Fruit fly (Drosophila melanogaster): ENCODE measurements around the gene RnrL.

The RnrL gene

DNA sequence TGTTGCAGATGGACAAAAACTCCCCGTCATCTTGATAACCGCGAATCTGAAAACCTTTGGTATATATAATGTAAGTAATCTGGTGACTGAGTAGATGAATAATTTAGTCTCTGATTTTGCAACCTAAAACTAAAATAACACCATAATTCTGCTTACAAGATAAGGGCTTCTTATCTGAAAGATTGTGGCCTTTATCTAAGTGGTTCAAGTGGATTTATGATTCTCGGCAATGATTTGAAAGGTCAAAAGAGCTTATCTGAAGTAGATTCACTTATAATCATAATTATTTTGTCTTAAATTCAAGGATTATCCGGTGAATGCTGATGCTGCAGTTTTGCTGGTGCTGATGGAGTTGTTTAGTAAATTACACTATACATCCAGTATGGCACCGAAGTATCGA lies 11.9 kb downstream of the RnrL start (continued):
- TF ChIP-seq CG2875 (GFP tag; optimal IDR thresholded peaks at IDR 0.05), result no peak
- no peak for TF ChIP-seq Taf1 (GFP tag; IDR thresholded peaks at IDR 0.05)
- TF ChIP-seq klu (GFP tag; IDR thresholded peaks at IDR 0.05), result no peak
- TF ChIP-seq CG12155 (GFP tag; optimal IDR thresholded peaks at IDR 0.05), result no peak
- TF ChIP-seq caup (GFP tag; optimal IDR thresholded peaks at IDR 0.05; ENCODE audit: severe bottlenecking), result no peak
- no peak for TF ChIP-seq salm (tag; optimal IDR thresholded peaks at IDR 0.05)
- TF ChIP-seq cg (GFP tag; optimal IDR thresholded peaks at IDR 0.05), result no peak
- TF ChIP-seq aop (GFP tag; IDR thresholded peaks at IDR 0.05), result no peak
- no peak for TF ChIP-seq CG6272 (GFP tag; IDR thresholded peaks at IDR 0.05)
- TF ChIP-seq Hr78 (GFP tag; optimal IDR thresholded peaks at IDR 0.05), result peak in 1 of 2 experiments; percentile 55
- no peak for TF ChIP-seq HLHmδ (GFP tag; optimal IDR thresholded peaks at IDR 0.05)
- TF ChIP-seq Chrac-16 (GFP tag; optimal IDR thresholded peaks at IDR 0.05), result no peak
- TF ChIP-seq grn (GFP tag; optimal IDR thresholded peaks at IDR 0.05), result peak; percentile 45
- TF ChIP-seq Med (GFP tag), result peak; percentile 6
- TF ChIP-seq NK7.1 (GFP tag; optimal IDR thresholded peaks at IDR 0.05), result no peak
- TF ChIP-seq CG10959 (GFP tag; IDR thresholded peaks at IDR 0.05), result no peak
- TF ChIP-seq ham (GFP tag; IDR thresholded peaks at IDR 0.05), result no peak
- peak; percentile 83 for TF ChIP-seq exex (tag; optimal IDR thresholded peaks at IDR 0.05)
- TF ChIP-seq Ptx1 (GFP tag; IDR thresholded peaks at IDR 0.05), result no peak
- TF ChIP-seq nerfin-2 (GFP tag; IDR thresholded peaks at IDR 0.05; ENCODE audit: partially characterized antibody), result no peak
- no peak for TF ChIP-seq CG15696 (tag; optimal IDR thresholded peaks at IDR 0.05)
- no peak for TF ChIP-seq CG11456 (GFP tag; IDR thresholded peaks at IDR 0.05)
- TF ChIP-seq trem (tag; optimal IDR thresholded peaks at IDR 0.05), result no peak
- TF ChIP-seq pros (GFP tag; optimal IDR thresholded peaks at IDR 0.05), result no peak

DNA sequence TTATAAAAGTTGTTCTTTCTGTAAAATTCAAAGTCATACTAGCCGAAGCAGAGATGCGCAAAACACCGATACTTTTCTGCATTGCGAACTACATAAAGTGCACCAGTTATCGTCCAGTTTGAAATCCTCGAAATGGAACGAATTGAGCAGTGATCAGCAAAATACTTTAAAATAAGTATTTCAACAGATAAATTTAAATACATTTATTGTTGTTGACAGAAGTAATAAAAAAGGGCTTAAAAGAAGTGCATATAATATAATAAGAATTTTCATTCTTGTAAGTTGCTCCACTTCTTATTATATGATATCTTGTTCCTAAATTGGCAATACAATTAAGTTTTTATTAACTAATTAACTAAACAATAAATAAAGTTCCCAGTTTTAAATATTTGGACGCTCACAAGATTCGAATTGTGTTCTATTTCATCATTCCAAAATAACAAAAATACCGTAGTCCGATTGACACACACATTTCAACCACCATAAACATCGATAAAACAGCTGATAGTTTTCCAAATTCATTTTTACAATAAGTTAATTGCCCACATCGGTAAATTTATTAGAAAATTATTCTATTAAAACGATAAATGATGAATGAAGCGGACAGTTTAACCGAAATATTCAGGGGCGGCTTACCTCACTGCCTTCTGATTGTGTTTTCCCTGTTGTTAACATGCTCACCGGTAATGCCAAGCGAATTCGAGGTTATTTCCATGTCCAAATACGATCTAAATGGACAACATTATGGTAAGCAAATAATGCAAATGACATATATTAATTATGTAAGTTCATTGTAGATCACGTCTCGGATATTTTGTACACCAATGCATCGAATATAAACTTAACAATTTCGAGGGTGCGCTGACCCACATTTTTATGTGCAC lies 13.2 kb downstream of the RnrL start, which contains the start of the genes Usp14 and CG4972:
Usp14 (minus strand) TSS at position 70 of the 884 bp plus-strand sequence.
CG4972 (plus strand) TSS at position 466 of the 884 bp plus-strand sequence.
- TF ChIP-seq CG12104 (GFP tag; optimal IDR thresholded peaks at IDR 0.05) (peak; percentile 20), trem (tag; optimal IDR thresholded peaks at IDR 0.05) (peak; percentile 32), CG17829 (tag; optimal IDR thresholded peaks at IDR 0.05) (peak; percentile 19), CG6654 (GFP tag; optimal IDR thresholded peaks at IDR 0.05) (no peak), Lhr (GFP tag; optimal IDR thresholded peaks at IDR 0.05) (peak; percentile 9), ssp (GFP tag; IDR thresholded peaks at IDR 0.05) (peak; percentile 83), zen (tag; optimal IDR thresholded peaks at IDR 0.05) (peak; percentile 8), crc (GFP tag; optimal IDR thresholded peaks at IDR 0.05) (no peak), Pdp1 (GFP tag; optimal IDR thresholded peaks at IDR 0.05) (peak in 1 of 2 experiments; percentile 27), da (GFP tag; optimal IDR thresholded peaks at IDR 0.05) (no peak), ewg (GFP tag; optimal IDR thresholded peaks at IDR 0.05) (peak; percentile 13), CG1024 (GFP tag; IDR thresholded peaks at IDR 0.05) (peak; percentile 79; the same call in 1 of the 2 replicates), Ets65A (GFP tag) (peak; percentile 25), crp (GFP tag; optimal IDR thresholded peaks at IDR 0.05) (peak in 1 of 2 experiments; percentile 78), unc-4 (GFP tag; IDR thresholded peaks at IDR 0.05; ENCODE audit: partially characterized antibody) (0 out of 2 replicates have a peak, but pooled peaks have one; percentile 19), CG10321 (GFP tag; IDR thresholded peaks at IDR 0.05) (no peak), CG17361 (GFP tag; IDR thresholded peaks at IDR 0.05) (peak; percentile 77; the same call in 2 of the 3 replicates), bowl (GFP tag; IDR thresholded peaks at IDR 0.05) (no peak), CG1647 (GFP tag; optimal IDR thresholded peaks at IDR 0.05) (no peak), CG3995 (GFP tag; optimal IDR thresholded peaks at IDR 0.05) (peak; percentile 77), CG12744 (GFP tag; optimal IDR thresholded peaks at IDR 0.05) (no peak), danr (GFP tag; IDR thresholded peaks at IDR 0.05) (no peak), CG30403 (GFP tag; optimal IDR thresholded peaks at IDR 0.05) (peak; percentile 45), gce (GFP tag; IDR thresholded peaks at IDR 0.05) (no peak), CG6791 (GFP tag; IDR thresholded peaks at IDR 0.05; ENCODE audit: partially characterized antibody) (peak; percentile 56; the same call in 2 of the 3 replicates), MBD-R2 (GFP tag; IDR thresholded peaks at IDR 0.05) (peak; percentile 41; the same call in 1 of the 2 replicates)

Data from whole organism, embryonic.